Worm (Caenorhabditis elegans): ENCODE measurements around the gene tbcb-1.

DNA sequence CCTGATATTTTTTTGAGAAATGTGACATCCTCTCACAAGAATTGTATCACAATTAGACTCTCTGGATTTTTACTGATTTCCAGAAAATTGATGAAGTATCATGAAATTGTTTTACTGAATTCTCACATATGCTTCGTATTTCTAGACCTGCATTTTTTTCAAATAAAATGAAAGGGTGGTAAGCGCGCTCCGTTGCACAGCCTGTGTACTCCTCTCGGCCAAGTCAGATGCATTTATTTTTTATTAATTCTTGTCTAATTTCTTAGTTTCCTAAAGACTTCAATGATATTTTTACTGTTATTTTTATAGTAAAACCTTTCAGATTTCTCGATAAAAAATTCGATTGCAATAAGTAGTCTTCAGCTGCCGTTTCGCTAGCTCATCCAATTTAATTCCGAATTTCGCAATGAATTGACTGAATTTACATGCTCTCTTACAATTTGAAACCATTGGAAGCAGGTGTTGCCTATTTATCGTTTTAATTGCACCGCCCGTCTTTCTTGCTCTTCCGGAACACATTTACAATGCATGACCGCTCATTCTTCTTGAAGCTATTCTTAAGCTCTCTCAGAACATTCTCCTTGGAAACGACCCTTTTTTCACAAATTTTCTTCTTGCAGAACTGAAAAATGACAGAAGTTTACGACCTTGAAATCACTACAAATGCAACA, at the start of gene tbcb-1:
- no peak for TF ChIP-seq ztf-11 (tag; optimal IDR thresholded peaks at IDR 0.05)
- TF ChIP-seq nhr-23 (tag; optimal IDR thresholded peaks at IDR 0.05), result no peak
- no peak for TF ChIP-seq unc-62 (GFP tag; optimal IDR thresholded peaks at IDR 0.05)
- TF ChIP-seq R02D3.7 (tag; optimal IDR thresholded peaks at IDR 0.05), result no peak
- no peak for TF ChIP-seq zag-1 (tag; optimal IDR thresholded peaks at IDR 0.05)
- no peak for TF ChIP-seq nhr-12 (tag; optimal IDR thresholded peaks at IDR 0.05)
- no peak for TF ChIP-seq lin-13 (GFP tag; optimal IDR thresholded peaks at IDR 0.05)
- no peak for TF ChIP-seq alr-1 (tag; optimal IDR thresholded peaks at IDR 0.05)

All from whole organism, L2 larva.